Fruit fly (Drosophila melanogaster): ENCODE results near the gene bchs.

bchs gene

dm6 chr2L:5972005-5972404, 65.0 kb downstream of the bchs start (continued):
- TF ChIP-seq CG9876 (GFP tag; optimal IDR thresholded peaks at IDR 0.05) (no peak), tup (GFP tag; optimal IDR thresholded peaks at IDR 0.05) (no peak), Oaz (GFP tag; IDR thresholded peaks at IDR 0.05) (no peak), CG2116 (GFP tag; optimal IDR thresholded peaks at IDR 0.05) (peak; percentile 4), mld (GFP tag; IDR thresholded peaks at IDR 0.05; ENCODE audit: partially characterized antibody) (no peak), knrl (GFP tag; IDR thresholded peaks at IDR 0.05; ENCODE audit: partially characterized antibody) (no peak), CG30020 (tag; optimal IDR thresholded peaks at IDR 0.05) (no peak), twi (tag; optimal IDR thresholded peaks at IDR 0.05) (no peak), CG3847 (GFP tag; IDR thresholded peaks at IDR 0.05) (peak; percentile 40; the same call in 1 of the 2 replicates), Elba2 (GFP tag; optimal IDR thresholded peaks at IDR 0.05) (no peak), yki (optimal IDR thresholded peaks at IDR 0.05) (no peak), CG3838 (GFP tag; optimal IDR thresholded peaks at IDR 0.05) (no peak), CG8944 (GFP tag; optimal IDR thresholded peaks at IDR 0.05) (no peak), croc (GFP tag; conservative IDR thresholded peaks at IDR 0.05) (no peak), Ets65A (GFP tag) (no peak), CG17612 (GFP tag; IDR thresholded peaks at IDR 0.05) (no peak), CG11560 (tag; IDR thresholded peaks at IDR 0.05) (0 out of 3 replicates have a peak, but pooled peaks have one; percentile 31), CG34376 (GFP tag; optimal IDR thresholded peaks at IDR 0.05) (no peak), CG15479 (GFP tag; optimal IDR thresholded peaks at IDR 0.05) (no peak), CG10267 (tag; optimal IDR thresholded peaks at IDR 0.05) (no peak), chinmo (GFP tag; IDR thresholded peaks at IDR 0.05; ENCODE audit: partially characterized antibody) (no peak), Sox100B (GFP tag; optimal IDR thresholded peaks at IDR 0.05) (no peak), CG11085 (GFP tag; IDR thresholded peaks at IDR 0.05) (peak; percentile 28; the same call in 1 of the 2 replicates), Drgx (GFP tag; IDR thresholded peaks at IDR 0.05) (no peak), CG17802 (tag; optimal IDR thresholded peaks at IDR 0.05) (no peak), CG18599 (GFP tag; optimal IDR thresholded peaks at IDR 0.05) (peak; percentile 49), pho (GFP tag; optimal IDR thresholded peaks at IDR 0.05) (no peak), Fer3 (tag; optimal IDR thresholded peaks at IDR 0.05) (peak; percentile 41), sug (tag; optimal IDR thresholded peaks at IDR 0.05) (peak; percentile 17), Sin3A (optimal IDR thresholded peaks at IDR 0.05) (no peak), ap (GFP tag; IDR thresholded peaks at IDR 0.05) (no peak), CG13624 (GFP tag; optimal IDR thresholded peaks at IDR 0.05) (peak; percentile 8), ERR (GFP tag; optimal IDR thresholded peaks at IDR 0.05) (no peak), CG10979 (tag; optimal IDR thresholded peaks at IDR 0.05) (peak; percentile 16), Xbp1 (GFP tag; optimal IDR thresholded peaks at IDR 0.05) (peak; percentile 53), shn (GFP tag; optimal IDR thresholded peaks at IDR 0.05) (no peak), CG16863 (GFP tag; optimal IDR thresholded peaks at IDR 0.05) (peak; percentile 16), bsh (GFP tag; optimal IDR thresholded peaks at IDR 0.05) (peak in 1 of 2 experiments; percentile 59), CG7357 (GFP tag; IDR thresholded peaks at IDR 0.05) (no peak), ATbp (GFP tag; optimal IDR thresholded peaks at IDR 0.05) (peak; percentile 27), scrt (GFP tag; optimal IDR thresholded peaks at IDR 0.05) (no peak), onecut (GFP tag; IDR thresholded peaks at IDR 0.05) (no peak; the same call in 1 of the 2 replicates), CG6254 (GFP tag; optimal IDR thresholded peaks at IDR 0.05) (no peak), CG14860 (GFP tag; IDR thresholded peaks at IDR 0.05; ENCODE audit: partially characterized antibody) (no peak), Nf-YB (GFP tag; optimal IDR thresholded peaks at IDR 0.05) (no peak), HLHmδ (GFP tag; optimal IDR thresholded peaks at IDR 0.05) (no peak), nmo (GFP tag; optimal IDR thresholded peaks at IDR 0.05) (peak; percentile 35), CG15514 (GFP tag; optimal IDR thresholded peaks at IDR 0.05) (peak; percentile 2), lbe (GFP tag; optimal IDR thresholded peaks at IDR 0.05) (peak; percentile 61)
